Fruit fly (Drosophila melanogaster) whole organism, adult: Measurements from ENCODE around the gene LManIV.

ENCODE experiments used
- CG11617 ChIP-seq: fragments of 200-800 bp; sonication (Bioruptor generic); optimal IDR thresholded peaks from 2 replicates; lab custom pipeline; 2017; ENCODE audit warnings: mild to moderate bottlenecking, missing biosample characterization, missing genetic modification reagents, missing genetic modification characterization
- CG12768 ChIP-seq: fragments of 200-800 bp; sonication (Bioruptor generic); optimal IDR thresholded peaks from 2 replicates; lab custom pipeline; 2017; ENCODE audit warnings: missing biosample characterization, missing genetic modification characterization, mild to moderate bottlenecking, moderate library complexity, missing genetic modification reagents
- CG14711 ChIP-seq: fragments of 200-800 bp; sonication (Bioruptor generic); optimal IDR thresholded peaks from 2 replicates; lab custom pipeline; 2018; ENCODE audit warnings: missing biosample characterization, mild to moderate bottlenecking, missing genetic modification characterization, moderate library complexity
- CG1620 ChIP-seq: fragments of 200-800 bp; sonication (Bioruptor generic); optimal IDR thresholded peaks from 2 replicates; lab custom pipeline; 2016; ENCODE audit warnings: missing biosample characterization, missing genetic modification characterization
- CG33017 ChIP-seq: fragments of 200-800 bp; sonication (Bioruptor generic); optimal IDR thresholded peaks from 2 replicates; lab custom pipeline; 2018; ENCODE audit warnings: missing biosample characterization, mild to moderate bottlenecking, missing genetic modification characterization, moderate library complexity
- CG5204 ChIP-seq: fragments of 200-800 bp; sonication (Bioruptor generic); optimal IDR thresholded peaks from 2 replicates; lab custom pipeline; 2016; ENCODE audit warnings: missing biosample characterization, missing genetic modification characterization
- CG7045 ChIP-seq: fragments of 200-800 bp; sonication (Bioruptor generic); optimal IDR thresholded peaks from 2 replicates; lab custom pipeline; 2017; ENCODE audit warnings: missing biosample characterization, mild to moderate bottlenecking, missing genetic modification characterization
- CG7101 ChIP-seq: fragments of 200-800 bp; sonication (Bioruptor generic); optimal IDR thresholded peaks from 2 replicates; lab custom pipeline; 2018; ENCODE audit warnings: missing biosample characterization, mild to moderate bottlenecking, missing genetic modification characterization, moderate library complexity
- Clk ChIP-seq: fragments of 200-800 bp; sonication (Bioruptor generic); optimal IDR thresholded peaks from 2 replicates; lab custom pipeline; 2017; ENCODE audit warnings: missing biosample characterization, missing genetic modification characterization
- Crg-1 ChIP-seq: fragments of 200-800 bp; sonication (Bioruptor generic); optimal IDR thresholded peaks from 2 replicates; lab custom pipeline; 2016; ENCODE audit warnings: missing biosample characterization, missing genetic modification characterization
- Hr96 ChIP-seq: fragments of 200-800 bp; sonication (Bioruptor generic); optimal IDR thresholded peaks from 2 replicates; lab custom pipeline; 2016; ENCODE audit warnings: missing biosample characterization, missing genetic modification characterization
- Mnt ChIP-seq: fragments of 200-800 bp; sonication (Bioruptor generic); optimal IDR thresholded peaks from 2 replicates; lab custom pipeline; 2016; ENCODE audit warnings: missing biosample characterization, mild to moderate bottlenecking, missing genetic modification characterization
- bab1 ChIP-seq: fragments of 200-800 bp; sonication (Bioruptor generic); optimal IDR thresholded peaks from 3 replicates; lab custom pipeline; 2019; ENCODE audit warnings: missing biosample characterization, mild to moderate bottlenecking, missing genetic modification characterization, moderate library complexity
- cic ChIP-seq: fragments of 200-800 bp; sonication (Bioruptor generic); optimal IDR thresholded peaks from 2 replicates; lab custom pipeline; 2017; ENCODE audit warnings: missing biosample characterization, mild to moderate bottlenecking, missing genetic modification characterization, moderate library complexity
- cnc ChIP-seq, 2 experiments: fragments of >200 bp; optimal IDR thresholded peaks; 2 replicates each; lab custom pipeline; 2017
- kay ChIP-seq: fragments of 200-800 bp; sonication (Bioruptor generic); peaks from one replicate; lab custom pipeline; 2016; ENCODE audit warnings: missing biosample characterization, missing genetic modification characterization, borderline replicate concordance
- ovo ChIP-seq: fragments of 200-800 bp; sonication (Bioruptor generic); optimal IDR thresholded peaks from 2 replicates; lab custom pipeline; 2016; ENCODE audit warnings: missing biosample characterization, missing genetic modification characterization
- pad ChIP-seq: fragments of 200-800 bp; sonication (Bioruptor generic); optimal IDR thresholded peaks from 3 replicates; lab custom pipeline; 2017; ENCODE audit warnings: missing biosample characterization, missing genetic modification characterization, mild to moderate bottlenecking, moderate library complexity, missing genetic modification reagents
- tj ChIP-seq: fragments of 200-800 bp; sonication (Bioruptor generic); optimal IDR thresholded peaks from 3 replicates; lab custom pipeline; 2017; ENCODE audit warnings: missing biosample characterization, mild to moderate bottlenecking, missing genetic modification characterization, moderate library complexity
- toe ChIP-seq: fragments of 200-800 bp; sonication (Bioruptor generic); optimal IDR thresholded peaks from 2 replicates; lab custom pipeline; 2016; ENCODE audit warnings: missing biosample characterization, missing genetic modification characterization

Gene LManIV

dm6 chr2L:8772244-8772643 lies at the start of gene LManIV:
LManIV (minus strand) TSS chr2L:8772344.
- TF ChIP-seq CG11617 (GFP tag; lab: Kevin White, UChicago) (no peak), CG1620 (GFP tag; lab: Kevin White, UChicago) (no peak), kay (GFP tag; lab: Kevin White, UChicago) (no peak), CG7045 (GFP tag; lab: Kevin White, UChicago) (no peak), ovo (GFP tag; lab: Kevin White, UChicago) (no peak), Mnt (GFP tag; lab: Kevin White, UChicago) (no peak), tj (GFP tag; lab: Kevin White, UChicago) (no peak), bab1 (GFP tag; lab: Kevin White, UChicago) (no peak), cic (GFP tag; lab: Kevin White, UChicago) (no peak), pad (GFP tag; lab: Kevin White, UChicago) (no peak), CG5204 (GFP tag; lab: Kevin White, UChicago) (no peak), CG33017 (tag; lab: Kevin White, UChicago) (no peak), CG7101 (tag; lab: Kevin White, UChicago) (no peak), CG14711 (no peak), Clk (GFP tag; lab: Kevin White, UChicago) (no peak), Crg-1 (GFP tag; lab: Kevin White, UChicago) (no peak)

dm6 chr2L:8820539-8820938 lies 48.4 kb upstream of the LManIV start:
- TF ChIP-seq pad (GFP tag; lab: Kevin White, UChicago), result no peak
- no peak for TF ChIP-seq ovo (GFP tag; lab: Kevin White, UChicago)
- no peak for TF ChIP-seq Hr96
- TF ChIP-seq CG7101 (tag; lab: Kevin White, UChicago), result no peak
- no peak for TF ChIP-seq CG12768 (GFP tag; lab: Kevin White, UChicago)
- no peak for TF ChIP-seq tj (GFP tag; lab: Kevin White, UChicago)
- no peak for TF ChIP-seq cnc (optimal IDR thresholded peaks at IDR 0.05; lab: Kevin White, UChicago)
- TF ChIP-seq cic (GFP tag; lab: Kevin White, UChicago), result no peak
- no peak for TF ChIP-seq toe (GFP tag; lab: Kevin White, UChicago)
- TF ChIP-seq CG1620 (GFP tag; lab: Kevin White, UChicago), result no peak
- no peak for TF ChIP-seq CG14711
- TF ChIP-seq CG5204 (GFP tag; lab: Kevin White, UChicago), result no peak
- TF ChIP-seq CG33017 (tag; lab: Kevin White, UChicago), result no peak
- TF ChIP-seq bab1 (GFP tag; lab: Kevin White, UChicago), result no peak
- TF ChIP-seq kay (GFP tag; lab: Kevin White, UChicago), result no peak
- no peak for TF ChIP-seq Mnt (GFP tag; lab: Kevin White, UChicago)

dm6 chr2L:8817343-8817742 lies 45.2 kb upstream of the LManIV start:
- TF ChIP-seq CG14711 (no peak), pad (GFP tag; lab: Kevin White, UChicago) (no peak), CG7101 (tag; lab: Kevin White, UChicago) (no peak), tj (GFP tag; lab: Kevin White, UChicago) (no peak), Mnt (GFP tag; lab: Kevin White, UChicago) (no peak), Clk (GFP tag; lab: Kevin White, UChicago) (no peak), CG12768 (GFP tag; lab: Kevin White, UChicago) (no peak), CG11617 (GFP tag; lab: Kevin White, UChicago) (no peak), CG5204 (GFP tag; lab: Kevin White, UChicago) (no peak), CG33017 (tag; lab: Kevin White, UChicago) (no peak), ovo (GFP tag; lab: Kevin White, UChicago) (no peak), cnc (optimal IDR thresholded peaks at IDR 0.05; lab: Kevin White, UChicago) (no peak), kay (GFP tag; lab: Kevin White, UChicago) (no peak)

dm6 chr2L:8809812-8810211 lies 37.7 kb upstream of the LManIV start:
- TF ChIP-seq CG7101 (tag; lab: Kevin White, UChicago), result no peak
- no peak for TF ChIP-seq cnc (optimal IDR thresholded peaks at IDR 0.05; lab: Kevin White, UChicago)
- no peak for TF ChIP-seq bab1 (GFP tag; lab: Kevin White, UChicago)
- TF ChIP-seq CG7045 (GFP tag; lab: Kevin White, UChicago), result no peak
- no peak for TF ChIP-seq Hr96
- TF ChIP-seq Mnt (GFP tag; lab: Kevin White, UChicago), result no peak
- TF ChIP-seq cic (GFP tag; lab: Kevin White, UChicago), result no peak
- no peak for TF ChIP-seq CG33017 (tag; lab: Kevin White, UChicago)
- TF ChIP-seq Clk (GFP tag; lab: Kevin White, UChicago), result no peak
- TF ChIP-seq CG1620 (GFP tag; lab: Kevin White, UChicago), result no peak
- no peak for TF ChIP-seq kay (GFP tag; lab: Kevin White, UChicago)
- TF ChIP-seq ovo (GFP tag; lab: Kevin White, UChicago), result no peak
- TF ChIP-seq CG5204 (GFP tag; lab: Kevin White, UChicago), result no peak
- no peak for TF ChIP-seq CG12768 (GFP tag; lab: Kevin White, UChicago)
- no peak for TF ChIP-seq CG14711
- TF ChIP-seq Crg-1 (GFP tag; lab: Kevin White, UChicago), result no peak
- no peak for TF ChIP-seq CG11617 (GFP tag; lab: Kevin White, UChicago)
- TF ChIP-seq pad (GFP tag; lab: Kevin White, UChicago), result no peak
- no peak for TF ChIP-seq toe (GFP tag; lab: Kevin White, UChicago)

dm6 chr2L:8804128-8804527 lies 32.0 kb upstream of the LManIV start:
- TF ChIP-seq CG14711 (no peak), tj (GFP tag; lab: Kevin White, UChicago) (no peak), CG33017 (tag; lab: Kevin White, UChicago) (no peak), CG7101 (tag; lab: Kevin White, UChicago) (no peak), pad (GFP tag; lab: Kevin White, UChicago) (no peak), Crg-1 (GFP tag; lab: Kevin White, UChicago) (no peak), CG5204 (GFP tag; lab: Kevin White, UChicago) (no peak), Hr96 (no peak)
